Worm (Caenorhabditis elegans): ENCODE results near the gene tbck-1.
A peak's percentile ranks its signal among the peaks of the same experiment; 100 is the strongest.

- TF ChIP-seq nhr-6 (tag; optimal IDR thresholded peaks at IDR 0.05) = no peak
- peak; percentile 36 for TF ChIP-seq hlh-30 (tag; optimal IDR thresholded peaks at IDR 0.05; ENCODE audit: insufficient read depth)
- TF ChIP-seq nhr-77 (tag; optimal IDR thresholded peaks at IDR 0.05) = peak; percentile 23
- peak; percentile 83 for TF ChIP-seq pqm-1 (tag; optimal IDR thresholded peaks at IDR 0.05)
- no peak for TF ChIP-seq jun-1 (tag; optimal IDR thresholded peaks at IDR 0.05)
- no peak for TF ChIP-seq ama-1 (optimal IDR thresholded peaks at IDR 0.05)
- TF ChIP-seq F49E8.2 (tag; optimal IDR thresholded peaks at IDR 0.05; ENCODE audit: borderline replicate concordance) = no peak
- no peak for TF ChIP-seq dpl-1 (GFP tag; optimal IDR thresholded peaks at IDR 0.05)
- no peak for TF ChIP-seq hif-1 (tag; optimal IDR thresholded peaks at IDR 0.05)
- no peak for TF ChIP-seq egl-27 (tag; optimal IDR thresholded peaks at IDR 0.05)
- TF ChIP-seq fkh-10 (GFP tag; optimal IDR thresholded peaks at IDR 0.05) = no peak
- peak; percentile 5 for TF ChIP-seq ceh-28 (tag; optimal IDR thresholded peaks at IDR 0.05)
Measured at ce11 chrII:4857086-4857485, 28.7 kb downstream of the tbck-1 start.

All from whole organism, L4 larva.